Fruit fly (Drosophila melanogaster) whole organism, embryonic: ENCODE data around the gene retinin.

ENCODE experiments used
- Blimp-1 ChIP-seq: fragments of 200-800 bp; sonication (Bioruptor generic); optimal IDR thresholded peaks from 3 replicates; lab custom pipeline; 2018; ENCODE audit warnings: missing biosample characterization, missing genetic modification characterization, mild to moderate bottlenecking, moderate library complexity, missing genetic modification reagents
- CG11247 ChIP-seq: fragments of 200-800 bp; sonication (Bioruptor generic); IDR thresholded peaks from 2 replicates; pipeline ENCODE4 v1.3.6; 2022; ENCODE audit warnings: missing biosample characterization, missing genetic modification characterization
- CG11504 ChIP-seq: fragments of 200-800 bp; sonication (Bioruptor generic); optimal IDR thresholded peaks from 3 replicates; lab custom pipeline; 2019; ENCODE audit warnings: missing biosample characterization, mild to moderate bottlenecking, missing genetic modification characterization, moderate library complexity
- CG17568 ChIP-seq: fragments of 200-800 bp; sonication (Bioruptor generic); optimal IDR thresholded peaks from 2 replicates; lab custom pipeline; 2018; ENCODE audit warnings: missing biosample characterization, mild to moderate bottlenecking, missing genetic modification characterization, moderate library complexity
- CG8478 ChIP-seq: fragments of >200 bp; optimal IDR thresholded peaks from 2 replicates; lab custom pipeline; 2018
- Gug ChIP-seq: fragments of 200-800 bp; sonication (Bioruptor generic); IDR thresholded peaks from 4 replicates; pipeline ENCODE4 v1.3.6; 2022; ENCODE audit warnings: missing biosample characterization, missing genetic modification characterization
- Hr39 ChIP-seq: fragments of >200 bp; optimal IDR thresholded peaks from 2 replicates; lab custom pipeline; 2017
- Ravus ChIP-seq: fragments of 200-800 bp; sonication (Bioruptor generic); IDR thresholded peaks from 2 replicates; pipeline ENCODE4 v1.3.6; 2022; ENCODE audit warnings: missing biosample characterization, missing genetic modification characterization
- al ChIP-seq: fragments of 200-800 bp; sonication (Bioruptor generic); IDR thresholded peaks from 2 replicates; pipeline ENCODE4 v1.3.6; 2022; ENCODE audit warnings: missing biosample characterization, missing genetic modification characterization
- lbe ChIP-seq: fragments of 200-800 bp; sonication (Bioruptor generic); optimal IDR thresholded peaks from 2 replicates; lab custom pipeline; 2016; ENCODE audit warnings: missing biosample characterization, mild to moderate bottlenecking, missing genetic modification characterization
- oc ChIP-seq: fragments of 200-800 bp; sonication (Bioruptor generic); optimal IDR thresholded peaks from 2 replicates; lab custom pipeline; 2018; ENCODE audit warnings: missing biosample characterization, mild to moderate bottlenecking, missing genetic modification characterization, moderate library complexity
- pros ChIP-seq: fragments of 200-800 bp; sonication (Bioruptor generic); optimal IDR thresholded peaks from 3 replicates; lab custom pipeline; 2019; ENCODE audit warnings: missing biosample characterization, mild to moderate bottlenecking, missing genetic modification characterization, moderate library complexity
- scrt ChIP-seq: fragments of 200-800 bp; sonication (Bioruptor generic); optimal IDR thresholded peaks from 2 replicates; lab custom pipeline; 2018; ENCODE audit warnings: missing biosample characterization, mild to moderate bottlenecking, missing genetic modification characterization, moderate library complexity

DNA sequence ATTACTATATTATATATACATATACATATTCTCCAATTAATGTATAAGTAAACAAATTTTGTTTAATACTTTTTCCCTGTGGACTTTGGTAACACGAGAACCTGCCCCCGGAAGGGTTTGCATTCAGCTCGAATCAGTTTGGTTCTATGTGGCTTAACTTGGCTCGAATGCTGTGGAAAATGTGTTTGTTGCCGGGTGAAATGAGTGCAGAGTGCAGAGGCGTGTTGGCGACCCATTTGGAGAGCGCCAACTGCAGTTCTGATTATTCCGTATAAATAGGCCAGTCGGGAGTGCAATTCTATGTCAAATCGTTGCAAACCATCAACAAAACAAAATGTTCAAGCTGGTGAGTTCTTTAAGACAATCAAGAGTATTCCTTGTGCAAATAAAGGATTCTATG, 14.0 kb upstream of the retinin start, which contains the start of gene Nplp3:
- TF ChIP-seq CG11504 (tag; lab: Kevin White, UChicago) (no peak), Gug (no peak), pros (GFP tag; lab: Kevin White, UChicago) (no peak), al (GFP tag; lab: Robert Waterston, UW) (no peak), lbe (GFP tag; lab: Kevin White, UChicago) (no peak), Ravus (GFP tag; lab: Robert Waterston, UW) (no peak), scrt (GFP tag; lab: Kevin White, UChicago) (no peak), CG11247 (GFP tag; lab: Robert Waterston, UW) (no peak), CG17568 (GFP tag; lab: Kevin White, UChicago) (no peak), Blimp-1 (GFP tag; lab: Kevin White, UChicago) (no peak), CG8478 (lab: Kevin White, UChicago) (no peak), Hr39 (lab: Kevin White, UChicago) (no peak), oc (tag; lab: Kevin White, UChicago) (no peak)
